Fruit fly (Drosophila melanogaster) whole organism, embryonic: ENCODE data around the gene sip3.

Source experiments
- Asciz ChIP-seq: fragments of 200-800 bp; sonication (Bioruptor generic); optimal IDR thresholded peaks from 2 replicates; lab custom pipeline; 2017; ENCODE audit warnings: missing biosample characterization, mild to moderate bottlenecking, missing genetic modification characterization, missing genetic modification reagents
- CG10274 ChIP-seq: fragments of 200-800 bp; sonication (Bioruptor generic); optimal IDR thresholded peaks from 3 replicates; lab custom pipeline; 2017; ENCODE audit warnings: missing biosample characterization, mild to moderate bottlenecking, missing genetic modification characterization
- CG11723 ChIP-seq: fragments of 200-800 bp; sonication (Bioruptor generic); optimal IDR thresholded peaks from 2 replicates; lab custom pipeline; 2017; ENCODE audit warnings: missing biosample characterization, mild to moderate bottlenecking, missing genetic modification characterization
- CG12071 ChIP-seq: fragments of 200-800 bp; sonication (Bioruptor generic); optimal IDR thresholded peaks from 3 replicates; lab custom pipeline; 2018; ENCODE audit warnings: missing biosample characterization, mild to moderate bottlenecking, missing genetic modification characterization
- CG1233 ChIP-seq: fragments of 200-800 bp; sonication (Bioruptor generic); optimal IDR thresholded peaks from 4 replicates; lab custom pipeline; 2018; ENCODE audit warnings: missing biosample characterization, mild to moderate bottlenecking, missing genetic modification characterization
- CG13296 ChIP-seq: fragments of 200-800 bp; sonication (Bioruptor generic); optimal IDR thresholded peaks from 3 replicates; lab custom pipeline; 2018; ENCODE audit warnings: missing biosample characterization, mild to moderate bottlenecking, missing genetic modification characterization
- CG14050 ChIP-seq: fragments of 200-800 bp; sonication (Bioruptor generic); IDR thresholded peaks from 3 replicates; pipeline ENCODE4 v1.3.6; 2022; ENCODE audit warnings: missing biosample characterization, missing genetic modification characterization
- CG17359 ChIP-seq: fragments of 200-800 bp; sonication (Bioruptor generic); optimal IDR thresholded peaks from 3 replicates; lab custom pipeline; 2018; ENCODE audit warnings: missing biosample characterization, mild to moderate bottlenecking, missing genetic modification characterization, moderate library complexity
- CG2199 ChIP-seq: fragments of 200-800 bp; sonication (Bioruptor generic); IDR thresholded peaks from 3 replicates; pipeline ENCODE4 v1.3.6; 2022; ENCODE audit warnings: missing biosample characterization, missing genetic modification characterization
- CG30403 ChIP-seq: fragments of 200-800 bp; sonication (Bioruptor generic); optimal IDR thresholded peaks from 3 replicates; lab custom pipeline; 2016; ENCODE audit warnings: missing biosample characterization, missing genetic modification characterization
- CG34422 ChIP-seq: fragments of 200-800 bp; sonication (Bioruptor generic); IDR thresholded peaks from 3 replicates; pipeline ENCODE4 v1.3.6; 2022; ENCODE audit warnings: missing biosample characterization, missing genetic modification characterization
- CG7556 ChIP-seq: fragments of 200-800 bp; sonication (Bioruptor generic); optimal IDR thresholded peaks from 2 replicates; lab custom pipeline; 2017; ENCODE audit warnings: missing biosample characterization, mild to moderate bottlenecking, missing genetic modification characterization
- CG8388 ChIP-seq: fragments of 200-800 bp; sonication (Bioruptor generic); optimal IDR thresholded peaks from 2 replicates; lab custom pipeline; 2019; ENCODE audit warnings: missing biosample characterization, mild to moderate bottlenecking, missing genetic modification characterization, moderate library complexity
- CoRest ChIP-seq: fragments of 200-800 bp; sonication (Bioruptor generic); optimal IDR thresholded peaks from 3 replicates; lab custom pipeline; 2018; ENCODE audit warnings: missing biosample characterization, mild to moderate bottlenecking, missing genetic modification characterization, moderate library complexity
- Eip74EF ChIP-seq, 2 experiments: fragments of 200-800 bp in 1 of 2; fragments of >200 bp in 1 of 2; sonication (Bioruptor generic) in 1 of 2; optimal IDR thresholded peaks; 2 replicates each; lab custom pipeline; 2017 to 2019; ENCODE audit warnings: missing biosample characterization in 2 of 2, missing genetic modification characterization in 2 of 2, mild to moderate bottlenecking in 1 of 2, moderate library complexity in 1 of 2
- Gug ChIP-seq: fragments of 200-800 bp; sonication (Bioruptor generic); IDR thresholded peaks from 4 replicates; pipeline ENCODE4 v1.3.6; 2022; ENCODE audit warnings: missing biosample characterization, missing genetic modification characterization
- Hr3 ChIP-seq: fragments of 200-800 bp; sonication (Bioruptor generic); optimal IDR thresholded peaks from 3 replicates; lab custom pipeline; 2016; ENCODE audit warnings: missing biosample characterization, missing genetic modification characterization
- Jarid2 ChIP-seq: fragments of 200-800 bp; sonication (Bioruptor generic); optimal IDR thresholded peaks from 3 replicates; lab custom pipeline; 2017; ENCODE audit warnings: mild to moderate bottlenecking, missing biosample characterization, missing genetic modification reagents, missing genetic modification characterization
- MTF-1 ChIP-seq: fragments of 200-800 bp; sonication (Bioruptor generic); optimal IDR thresholded peaks from 2 replicates; lab custom pipeline; 2018; ENCODE audit warnings: missing biosample characterization, mild to moderate bottlenecking, missing genetic modification characterization, borderline replicate concordance
- Meics ChIP-seq: fragments of 200-800 bp; sonication (Bioruptor generic); optimal IDR thresholded peaks from 2 replicates; lab custom pipeline; 2017; ENCODE audit warnings: missing biosample characterization, mild to moderate bottlenecking, missing genetic modification characterization
- Mes4 ChIP-seq: fragments of 200-800 bp; sonication (Bioruptor generic); optimal IDR thresholded peaks from 2 replicates; lab custom pipeline; 2016; ENCODE audit warnings: missing biosample characterization, missing genetic modification characterization
- Myb ChIP-seq: fragments of 200-800 bp; sonication (Bioruptor generic); optimal IDR thresholded peaks from 2 replicates; lab custom pipeline; 2016; ENCODE audit warnings: missing biosample characterization, missing genetic modification characterization
- Oli ChIP-seq: fragments of 200-800 bp; sonication (Bioruptor generic); optimal IDR thresholded peaks from 2 replicates; lab custom pipeline; 2018; ENCODE audit warnings: missing biosample characterization, mild to moderate bottlenecking, missing genetic modification characterization, moderate library complexity
- Six4 ChIP-seq: fragments of 200-800 bp; sonication (Bioruptor generic); optimal IDR thresholded peaks from 2 replicates; lab custom pipeline; 2016; ENCODE audit warnings: missing biosample characterization, missing genetic modification characterization
- Ssrp ChIP-seq: fragments of 200-800 bp; sonication (Bioruptor generic); optimal IDR thresholded peaks from 2 replicates; lab custom pipeline; 2018; ENCODE audit warnings: missing biosample characterization, mild to moderate bottlenecking, missing genetic modification characterization, moderate library complexity
- YL-1 ChIP-seq: fragments of 200-800 bp; sonication (Bioruptor generic); optimal IDR thresholded peaks from 3 replicates; lab custom pipeline; 2017; ENCODE audit warnings: missing biosample characterization, mild to moderate bottlenecking, missing genetic modification characterization
- bbx ChIP-seq: fragments of 200-800 bp; sonication (Bioruptor generic); IDR thresholded peaks from 2 replicates; pipeline ENCODE4 v1.3.6; 2022; ENCODE audit warnings: missing biosample characterization, missing genetic modification characterization; ENCODE audit not compliant: partially characterized antibody
- cg ChIP-seq: fragments of 200-800 bp; sonication (Bioruptor generic); optimal IDR thresholded peaks from 3 replicates; lab custom pipeline; 2019; ENCODE audit warnings: missing biosample characterization, mild to moderate bottlenecking, missing genetic modification characterization, moderate library complexity
- ci ChIP-seq: fragments of 200-800 bp; sonication (Bioruptor generic); IDR thresholded peaks from 3 replicates; pipeline ENCODE4 v1.3.6; 2022; ENCODE audit warnings: missing biosample characterization, missing genetic modification characterization
- dmrt11E ChIP-seq: fragments of 200-800 bp; sonication (Bioruptor generic); optimal IDR thresholded peaks from 3 replicates; lab custom pipeline; 2018; ENCODE audit warnings: missing biosample characterization, mild to moderate bottlenecking, missing genetic modification characterization, moderate library complexity
- fd96Cb ChIP-seq: fragments of 200-800 bp; sonication (Bioruptor generic); optimal IDR thresholded peaks from 2 replicates; lab custom pipeline; 2018; ENCODE audit warnings: missing biosample characterization, mild to moderate bottlenecking, missing genetic modification characterization, moderate library complexity
- gem ChIP-seq: fragments of 200-800 bp; sonication (Bioruptor generic); optimal IDR thresholded peaks from 2 replicates; lab custom pipeline; 2019; ENCODE audit warnings: missing biosample characterization, mild to moderate bottlenecking, missing genetic modification characterization, moderate library complexity
- grau ChIP-seq: fragments of 200-800 bp; optimal IDR thresholded peaks from 3 replicates; lab custom pipeline; 2019; ENCODE audit warnings: missing biosample characterization, mild to moderate bottlenecking, missing genetic modification characterization, moderate library complexity
- gsb-n ChIP-seq: fragments of 200-800 bp; sonication (Bioruptor generic); optimal IDR thresholded peaks from 3 replicates; lab custom pipeline; 2018; ENCODE audit warnings: missing biosample characterization, mild to moderate bottlenecking, missing genetic modification characterization
- gt ChIP-seq: fragments of 200-800 bp; sonication (Bioruptor generic); IDR thresholded peaks from 2 replicates; pipeline ENCODE4 v1.3.6; 2022; ENCODE audit warnings: missing biosample characterization, missing genetic modification characterization
- hkb ChIP-seq, 2 experiments: fragments of 200-800 bp in 1 of 2; fragments of >200 bp in 1 of 2; sonication (Bioruptor generic) in 1 of 2; IDR thresholded peaks in 1 of 2; optimal IDR thresholded peaks in 1 of 2; 2 replicates each; pipeline versions ENCODE4 v1.3.6 to Lab custom; 2017 to 2022; ENCODE audit warnings: missing biosample characterization in 1 of 2, missing genetic modification characterization in 1 of 2
- jing ChIP-seq: fragments of 200-800 bp; sonication (Bioruptor generic); optimal IDR thresholded peaks from 2 replicates; lab custom pipeline; 2018; ENCODE audit warnings: missing biosample characterization, mild to moderate bottlenecking, missing genetic modification characterization
- knrl ChIP-seq: fragments of 200-800 bp; sonication (Bioruptor generic); IDR thresholded peaks from 3 replicates; pipeline ENCODE4 v1.3.6; 2022; ENCODE audit warnings: missing biosample characterization, missing genetic modification characterization; ENCODE audit not compliant: partially characterized antibody
- lov ChIP-seq, 2 experiments: fragments of 200-800 bp in 1 of 2; fragments of >200 bp in 1 of 2; sonication (Bioruptor generic) in 1 of 2; IDR thresholded peaks in 1 of 2; optimal IDR thresholded peaks in 1 of 2; 2 replicates in 1 of 2; 3 replicates in 1 of 2; pipeline versions ENCODE4 v1.3.6 to Lab custom; 2017 to 2022; ENCODE audit warnings: missing biosample characterization in 1 of 2, missing genetic modification characterization in 1 of 2
- mld ChIP-seq: fragments of 200-800 bp; sonication (Bioruptor generic); IDR thresholded peaks from 3 replicates; pipeline ENCODE4 v1.3.6; 2022; ENCODE audit warnings: missing biosample characterization, missing genetic modification characterization; ENCODE audit not compliant: partially characterized antibody
- nerfin-2 ChIP-seq: fragments of 200-800 bp; sonication (Bioruptor generic); IDR thresholded peaks from 2 replicates; pipeline ENCODE4 v1.3.6; 2022; ENCODE audit warnings: missing biosample characterization, missing genetic modification characterization; ENCODE audit not compliant: partially characterized antibody
- nmo ChIP-seq: fragments of 200-800 bp; sonication (Bioruptor generic); optimal IDR thresholded peaks from 2 replicates; lab custom pipeline; 2018; ENCODE audit warnings: missing biosample characterization, mild to moderate bottlenecking, missing genetic modification characterization, moderate library complexity
- odd ChIP-seq: fragments of 200-800 bp; sonication (Bioruptor generic); optimal IDR thresholded peaks from 2 replicates; lab custom pipeline; 2017; ENCODE audit warnings: missing biosample characterization, mild to moderate bottlenecking, missing genetic modification characterization
- peb ChIP-seq: fragments of 200-800 bp; sonication (Bioruptor generic); IDR thresholded peaks from 2 replicates; pipeline ENCODE4 v1.3.6; 2022; ENCODE audit warnings: missing biosample characterization, missing genetic modification characterization
- salm ChIP-seq: fragments of 200-800 bp; sonication (Bioruptor generic); optimal IDR thresholded peaks from 2 replicates; lab custom pipeline; 2018; ENCODE audit warnings: missing biosample characterization, mild to moderate bottlenecking, missing genetic modification characterization
- sens ChIP-seq: fragments of 200-800 bp; sonication (Bioruptor generic); peaks from one replicate; lab custom pipeline; 2016; ENCODE audit warnings: missing biosample characterization, missing genetic modification characterization

sip3 gene

dm6 chr3R:31723206-31723933 lies 48.6 kb upstream of the sip3 start (continued):
- no peak for TF ChIP-seq mld (GFP tag; lab: Robert Waterston, UW)
- TF ChIP-seq Gug, result 0 out of 4 replicates have a peak, but pooled peaks have one; percentile 4
- no peak for TF ChIP-seq Hr3 (GFP tag; lab: Kevin White, UChicago)
- peak; percentile 26; the same call in 1 of the 3 replicates for TF ChIP-seq CG14050 (GFP tag; lab: Robert Waterston, UW)
- peak; percentile 89 for TF ChIP-seq cg
- TF ChIP-seq gem (tag; lab: Kevin White, UChicago), result peak; percentile 54
- TF ChIP-seq Meics (GFP tag; lab: Kevin White, UChicago), result peak; percentile 37
- no peak for TF ChIP-seq Eip74EF (GFP tag; optimal IDR thresholded peaks at IDR 0.05; lab: Kevin White, UChicago)
- TF ChIP-seq CG8388 (GFP tag; lab: Kevin White, UChicago), result peak; percentile 4
- TF ChIP-seq peb (GFP tag; lab: Robert Waterston, UW), result 0 out of 2 replicates have a peak, but pooled peaks have one; percentile 6
- TF ChIP-seq CG1233 (GFP tag; lab: Kevin White, UChicago), result peak; percentile 25
- peak; percentile 4 for TF ChIP-seq jing (GFP tag; lab: Kevin White, UChicago)
- TF ChIP-seq ci (GFP tag; lab: Robert Waterston, UW), result 0 out of 3 replicates have a peak, but pooled peaks have one; percentile 13
- TF ChIP-seq Six4, result peak; percentile 11
- TF ChIP-seq Oli (tag; lab: Kevin White, UChicago), result peak; percentile 40
- 0 out of 3 replicates have a peak, but pooled peaks have one; percentile 7 for TF ChIP-seq CG34422 (GFP tag; lab: Robert Waterston, UW)
- TF ChIP-seq nerfin-2, result no peak
- TF ChIP-seq CG10274 (GFP tag; lab: Kevin White, UChicago), result no peak
- peak; percentile 3 for TF ChIP-seq CG17359 (tag; lab: Kevin White, UChicago)
- TF ChIP-seq Jarid2 (GFP tag; lab: Kevin White, UChicago), result peak; percentile 6
- TF ChIP-seq CG11723, result peak; percentile 26
- TF ChIP-seq, all 482 proteins: peak for 102

dm6 chr3R:31724136-31724535 lies 47.9 kb upstream of the sip3 start:
- peak; percentile 12 for TF ChIP-seq CG30403
- no peak for TF ChIP-seq bbx
- peak; percentile 19 for TF ChIP-seq hkb (optimal IDR thresholded peaks at IDR 0.05; lab: Kevin White, UChicago)
- no peak for TF ChIP-seq hkb (GFP tag; IDR thresholded peaks at IDR 0.05; lab: Robert Waterston, UW)
- no peak for TF ChIP-seq gsb-n (tag; lab: Kevin White, UChicago)
- TF ChIP-seq sens, result peak; percentile 74
- TF ChIP-seq CG12071 (GFP tag; lab: Kevin White, UChicago), result no peak
- no peak for TF ChIP-seq salm (tag; lab: Kevin White, UChicago)
- TF ChIP-seq grau, result peak; percentile 62
- TF ChIP-seq YL-1 (GFP tag; lab: Kevin White, UChicago), result no peak
- TF ChIP-seq gem (tag; lab: Kevin White, UChicago), result peak; percentile 33
- no peak for TF ChIP-seq gt
- peak; percentile 30 for TF ChIP-seq nmo
- no peak for TF ChIP-seq Myb (GFP tag; lab: Kevin White, UChicago)
- TF ChIP-seq CG13296, result no peak
- TF ChIP-seq CoRest (tag; lab: Kevin White, UChicago), result no peak
- TF ChIP-seq Mes4 (GFP tag; lab: Kevin White, UChicago), result peak; percentile 3
- TF ChIP-seq CG7556, result peak; percentile 6
- TF ChIP-seq odd (GFP tag; lab: Kevin White, UChicago), result no peak
- TF ChIP-seq Ssrp (tag; lab: Kevin White, UChicago), result peak; percentile 2
- TF ChIP-seq cg, result no peak
- TF ChIP-seq fd96Cb (tag; lab: Kevin White, UChicago), result no peak
- no peak for TF ChIP-seq MTF-1 (GFP tag; lab: Kevin White, UChicago)
- no peak for TF ChIP-seq lov (optimal IDR thresholded peaks at IDR 0.05; lab: Kevin White, UChicago)
- no peak for TF ChIP-seq lov (GFP tag; IDR thresholded peaks at IDR 0.05; lab: Robert Waterston, UW)
- TF ChIP-seq knrl, result no peak
- peak; percentile 25 for TF ChIP-seq dmrt11E
- TF ChIP-seq CG2199, result no peak
- TF ChIP-seq Asciz (GFP tag; lab: Kevin White, UChicago), result no peak
